Fruit fly (Drosophila melanogaster): Measurements from ENCODE around the gene CG14618.

DNA sequence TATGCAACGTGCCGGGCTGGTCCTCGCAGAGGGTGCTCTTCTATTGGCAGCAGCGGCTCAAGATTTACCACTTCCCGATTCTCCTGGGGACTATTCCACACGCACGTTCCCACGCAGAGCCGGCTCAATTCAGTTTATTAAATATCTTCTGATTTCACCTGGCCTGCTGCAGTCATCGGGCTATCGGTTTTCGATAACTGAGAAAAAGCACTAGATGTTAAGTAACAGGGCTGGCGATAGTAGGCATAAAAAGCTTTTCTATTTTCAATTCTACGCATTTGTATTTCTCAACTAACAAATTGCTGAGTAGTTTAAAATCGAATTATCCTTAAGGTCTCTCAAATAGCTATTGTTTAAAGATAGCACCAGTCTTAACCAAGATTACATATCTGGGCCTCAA lies 1.7 kb upstream of the CG14618 start, which contains the start of gene CG14613:
- TF ChIP-seq CG7368 (GFP tag; optimal IDR thresholded peaks at IDR 0.05) = no peak
- no peak for TF ChIP-seq ss (GFP tag; optimal IDR thresholded peaks at IDR 0.05)
- TF ChIP-seq CG16779 (tag; optimal IDR thresholded peaks at IDR 0.05) = no peak
- no peak for TF ChIP-seq CG31627 (GFP tag; optimal IDR thresholded peaks at IDR 0.05)
- no peak for TF ChIP-seq Sox102F (GFP tag; optimal IDR thresholded peaks at IDR 0.05)

Measured in whole organism, prepupa.